Worm (Caenorhabditis elegans): ENCODE data around the gene nmy-3.

The nmy-3 gene

ce11 chrIV:9274008-9274529 is at the start of gene nmy-3:
TSS of gene nmy-3 (plus strand) at chrIV:9274479.
- TF ChIP-seq nhr-67 (tag; optimal IDR thresholded peaks at IDR 0.05) (no peak), pqm-1 (tag; optimal IDR thresholded peaks at IDR 0.05) (no peak), ama-1 (optimal IDR thresholded peaks at IDR 0.05) (no peak), elt-1 (tag; optimal IDR thresholded peaks at IDR 0.05) (no peak), lin-39 (tag; optimal IDR thresholded peaks at IDR 0.05) (no peak), nhr-43 (tag; optimal IDR thresholded peaks at IDR 0.05; ENCODE audit: poor library complexity, severe bottlenecking) (no peak), hmg-11 (tag; optimal IDR thresholded peaks at IDR 0.05) (no peak), sea-2 (GFP tag; optimal IDR thresholded peaks at IDR 0.05) (no peak), daf-12 (tag; optimal IDR thresholded peaks at IDR 0.05) (no peak), lin-15B (tag; optimal IDR thresholded peaks at IDR 0.05) (no peak), elt-3 (tag; optimal IDR thresholded peaks at IDR 0.05) (no peak), ceh-9 (tag; optimal IDR thresholded peaks at IDR 0.05) (no peak), ceh-82 (tag; optimal IDR thresholded peaks at IDR 0.05) (no peak)

ce11 chrIV:9224825-9225224 is 49.5 kb upstream of the nmy-3 start, which contains the start of gene C46C2.3:
TSS of gene C46C2.3 (plus strand) at chrIV:9225125.
- TF ChIP-seq zag-1 (tag; optimal IDR thresholded peaks at IDR 0.05) (no peak), ZK546.5 (tag; optimal IDR thresholded peaks at IDR 0.05) (no peak)

- TF ChIP-seq lsy-12 (tag; optimal IDR thresholded peaks at IDR 0.05) (no peak), mml-1 (tag; optimal IDR thresholded peaks at IDR 0.05) (no peak), aly-2 (tag; optimal IDR thresholded peaks at IDR 0.05) (no peak), nhr-25 (tag; optimal IDR thresholded peaks at IDR 0.05) (no peak), nfya-1 (tag; optimal IDR thresholded peaks at IDR 0.05; ENCODE audit: insufficient read depth) (no peak)
These were observed 46.6 kb upstream of the nmy-3 start for ce11 chrIV:9227650-9228049.

- no peak for TF ChIP-seq nhr-76 (tag; optimal IDR thresholded peaks at IDR 0.05)
- no peak for TF ChIP-seq nhr-12 (tag; optimal IDR thresholded peaks at IDR 0.05)
- no peak for TF ChIP-seq nhr-25 (tag; optimal IDR thresholded peaks at IDR 0.05)
- peak; percentile 77 for TF ChIP-seq elt-1 (tag; optimal IDR thresholded peaks at IDR 0.05)
- no peak for TF ChIP-seq nhr-28 (tag; optimal IDR thresholded peaks at IDR 0.05)
- peak; percentile 43 for TF ChIP-seq nhr-23 (tag; optimal IDR thresholded peaks at IDR 0.05)
- TF ChIP-seq nhr-43 (tag; optimal IDR thresholded peaks at IDR 0.05; ENCODE audit: poor library complexity, severe bottlenecking), result peak; percentile 31
- no peak for TF ChIP-seq fkh-2 (tag; optimal IDR thresholded peaks at IDR 0.05)
These were observed 41.7 kb upstream of the nmy-3 start, which contains the start of gene Y11D7A.3 for ce11 chrIV:9232421-9233141. TSS of gene Y11D7A.3 (plus strand) at chrIV:9233091.

- TF ChIP-seq skn-1 (tag; optimal IDR thresholded peaks at IDR 0.05) (no peak), nhr-77 (tag; optimal IDR thresholded peaks at IDR 0.05) (no peak), nfya-1 (tag; optimal IDR thresholded peaks at IDR 0.05; ENCODE audit: insufficient read depth) (no peak), elt-3 (tag; optimal IDR thresholded peaks at IDR 0.05) (peak in 1 of 3 experiments; percentile 63), R02D3.7 (tag; optimal IDR thresholded peaks at IDR 0.05) (no peak), unc-62 (GFP tag; optimal IDR thresholded peaks at IDR 0.05) (no peak), lsy-12 (tag; optimal IDR thresholded peaks at IDR 0.05) (no peak), egl-27 (tag; optimal IDR thresholded peaks at IDR 0.05) (no peak)
These were observed 35.1 kb upstream of the nmy-3 start for ce11 chrIV:9239151-9239550.

ce11 chrIV:9243670-9244069 is 30.6 kb upstream of the nmy-3 start, which contains the start of gene rab-28:
TSS of gene rab-28 (minus strand) at chrIV:9244012.
- no peak for TF ChIP-seq ceh-28 (tag; optimal IDR thresholded peaks at IDR 0.05)
- TF ChIP-seq elt-3 (tag; optimal IDR thresholded peaks at IDR 0.05), result no peak
- TF ChIP-seq nhr-67 (tag; optimal IDR thresholded peaks at IDR 0.05), result no peak
- no peak for TF ChIP-seq nhr-43 (tag; optimal IDR thresholded peaks at IDR 0.05; ENCODE audit: poor library complexity, severe bottlenecking)
- no peak for TF ChIP-seq pqm-1 (tag; optimal IDR thresholded peaks at IDR 0.05)
- TF ChIP-seq mml-1 (tag; optimal IDR thresholded peaks at IDR 0.05), result no peak
- no peak for TF ChIP-seq nhr-11 (tag; optimal IDR thresholded peaks at IDR 0.05)
- no peak for TF ChIP-seq nhr-76 (tag; optimal IDR thresholded peaks at IDR 0.05)
- TF ChIP-seq nhr-237 (tag; optimal IDR thresholded peaks at IDR 0.05), result no peak
- no peak for TF ChIP-seq snpc-4 (tag; optimal IDR thresholded peaks at IDR 0.05)
- TF ChIP-seq nhr-25 (tag; optimal IDR thresholded peaks at IDR 0.05), result no peak
- no peak for TF ChIP-seq nfya-1 (tag; optimal IDR thresholded peaks at IDR 0.05; ENCODE audit: insufficient read depth)
- TF ChIP-seq nhr-77 (tag; optimal IDR thresholded peaks at IDR 0.05), result no peak
- TF ChIP-seq lin-39 (tag; optimal IDR thresholded peaks at IDR 0.05), result no peak
- no peak for TF ChIP-seq aly-2 (tag; optimal IDR thresholded peaks at IDR 0.05)
- TF ChIP-seq nhr-23 (tag; optimal IDR thresholded peaks at IDR 0.05), result no peak
- TF ChIP-seq unc-39 (tag; optimal IDR thresholded peaks at IDR 0.05), result no peak
- TF ChIP-seq fkh-10 (GFP tag; optimal IDR thresholded peaks at IDR 0.05), result no peak
- no peak for TF ChIP-seq ztf-4 (tag; optimal IDR thresholded peaks at IDR 0.05)
- no peak for TF ChIP-seq R02D3.7 (tag; optimal IDR thresholded peaks at IDR 0.05)
